Fruit fly (Drosophila melanogaster) whole organism, pupa: ENCODE data around the gene CG31988.

Experiments used
- CG10348 ChIP-seq: fragments of 200-800 bp; sonication (Bioruptor generic); IDR thresholded peaks from 2 replicates; pipeline ENCODE4 v1.3.6; 2022; ENCODE audit warnings: missing biosample characterization, missing genetic modification characterization
- CG12605 ChIP-seq: fragments of 200-800 bp; sonication (Bioruptor generic); IDR thresholded peaks from 2 replicates; pipeline ENCODE4 v1.3.6; 2022; ENCODE audit warnings: missing biosample characterization, missing genetic modification characterization
- CG13204 ChIP-seq: fragments of 200-800 bp; sonication (Bioruptor generic); optimal IDR thresholded peaks from 2 replicates; lab custom pipeline; 2018; ENCODE audit warnings: missing biosample characterization, mild to moderate bottlenecking, missing genetic modification characterization, moderate library complexity
- CG14655 ChIP-seq: fragments of 200-800 bp; sonication (Bioruptor generic); optimal IDR thresholded peaks from 3 replicates; lab custom pipeline; 2017; ENCODE audit warnings: mild to moderate bottlenecking, missing biosample characterization, missing genetic modification reagents, missing genetic modification characterization
- CG15710 ChIP-seq: fragments of 200-800 bp; sonication (Bioruptor generic); optimal IDR thresholded peaks from 2 replicates; lab custom pipeline; 2018; ENCODE audit warnings: missing biosample characterization, mild to moderate bottlenecking, missing genetic modification characterization, moderate library complexity
- CG17806 ChIP-seq: fragments of 200-800 bp; sonication (Bioruptor generic); optimal IDR thresholded peaks from 2 replicates; lab custom pipeline; 2018; ENCODE audit warnings: missing biosample characterization, mild to moderate bottlenecking, missing genetic modification characterization, moderate library complexity
- CG32121 ChIP-seq: fragments of 200-800 bp; sonication (Bioruptor generic); IDR thresholded peaks from 2 replicates; pipeline ENCODE4 v1.3.6; 2022; ENCODE audit warnings: missing biosample characterization, missing genetic modification characterization
- CG34367 ChIP-seq: fragments of 200-800 bp; sonication (Bioruptor generic); optimal IDR thresholded peaks from 2 replicates; lab custom pipeline; 2018; ENCODE audit warnings: missing biosample characterization, mild to moderate bottlenecking, missing genetic modification characterization
- CG4496 ChIP-seq: fragments of 200-800 bp; sonication (Bioruptor generic); IDR thresholded peaks from 3 replicates; pipeline ENCODE4 v1.3.6; 2022; ENCODE audit warnings: missing biosample characterization, missing genetic modification characterization
- CG8159 ChIP-seq: fragments of 200-800 bp; sonication (Bioruptor generic); optimal IDR thresholded peaks from 3 replicates; lab custom pipeline; 2018; ENCODE audit warnings: missing biosample characterization, mild to moderate bottlenecking, missing genetic modification characterization, moderate library complexity
- CG8301 ChIP-seq: fragments of 200-800 bp; sonication (Bioruptor generic); optimal IDR thresholded peaks from 2 replicates; lab custom pipeline; 2018; ENCODE audit warnings: missing biosample characterization, mild to moderate bottlenecking, missing genetic modification characterization
- CG9948 ChIP-seq: fragments of 200-800 bp; sonication (Bioruptor generic); optimal IDR thresholded peaks from 2 replicates; lab custom pipeline; 2018; ENCODE audit warnings: missing biosample characterization, mild to moderate bottlenecking, missing genetic modification characterization, moderate library complexity
- D1 ChIP-seq: fragments of 200-800 bp; sonication (Bioruptor generic); optimal IDR thresholded peaks from 2 replicates; lab custom pipeline; 2018; ENCODE audit warnings: missing biosample characterization, mild to moderate bottlenecking, missing genetic modification characterization, moderate library complexity
- EcR ChIP-seq: fragments of 200-800 bp; sonication (Bioruptor generic); optimal IDR thresholded peaks from 3 replicates; lab custom pipeline; 2019; ENCODE audit warnings: missing biosample characterization, missing genetic modification characterization, mild to moderate bottlenecking, moderate library complexity, missing genetic modification reagents
- Ets98B ChIP-seq: fragments of 200-800 bp; sonication (Bioruptor generic); IDR thresholded peaks from 2 replicates; pipeline ENCODE4 v1.3.6; 2022; ENCODE audit warnings: missing biosample characterization, missing genetic modification characterization
- Pif1A ChIP-seq: fragments of 200-800 bp; sonication (Bioruptor generic); optimal IDR thresholded peaks from 3 replicates; lab custom pipeline; 2016; ENCODE audit warnings: missing biosample characterization, missing genetic modification characterization
- Pif1B ChIP-seq: fragments of 200-800 bp; sonication (Bioruptor generic); optimal IDR thresholded peaks from 3 replicates; lab custom pipeline; 2016; ENCODE audit warnings: missing biosample characterization, missing genetic modification characterization
- Snoo ChIP-seq: fragments of 200-800 bp; sonication (Bioruptor generic); optimal IDR thresholded peaks from 3 replicates; lab custom pipeline; 2017; ENCODE audit warnings: missing biosample characterization, mild to moderate bottlenecking, missing genetic modification characterization, inconsistent platforms
- fd96Ca ChIP-seq: fragments of 200-800 bp; sonication (Bioruptor generic); IDR thresholded peaks from 3 replicates; pipeline ENCODE4 v1.3.6; 2022; ENCODE audit warnings: missing biosample characterization, missing genetic modification characterization
- gl ChIP-seq: fragments of 200-800 bp; sonication (Bioruptor generic); optimal IDR thresholded peaks from 2 replicates; lab custom pipeline; 2018; ENCODE audit warnings: missing biosample characterization, mild to moderate bottlenecking, missing genetic modification characterization
- rn ChIP-seq: fragments of 200-800 bp; sonication (Bioruptor generic); IDR thresholded peaks from 2 replicates; pipeline ENCODE4 v1.3.6; 2022; ENCODE audit warnings: missing biosample characterization, missing genetic modification characterization

Gene CG31988

DNA sequence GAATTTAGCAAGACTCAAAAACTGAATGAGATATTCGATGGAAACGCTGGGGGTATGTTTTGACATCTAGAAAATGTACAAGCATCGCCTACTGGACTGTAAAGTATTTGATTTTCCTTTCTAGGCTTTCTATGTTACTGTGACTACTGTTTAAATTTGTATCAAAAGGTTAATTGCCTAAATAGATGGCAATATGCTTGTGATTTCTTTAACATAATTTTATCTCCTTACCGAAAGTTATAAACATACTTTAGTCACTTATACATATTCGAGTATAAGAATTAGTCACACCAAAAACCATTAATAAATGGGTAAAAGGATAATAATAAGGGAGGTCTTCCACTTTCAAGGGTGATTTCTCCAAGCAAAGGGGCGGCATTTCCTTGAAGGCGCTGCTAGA lies at the start of gene CG31988:
Gene CG31988, minus strand, starts transcription at position 101 of the 400 bp plus-strand sequence.
- TF ChIP-seq CG34367 (no peak), CG8159 (tag; lab: Kevin White, UChicago) (no peak), CG15710 (tag; lab: Kevin White, UChicago) (no peak), Ets98B (no peak), CG9948 (tag; lab: Kevin White, UChicago) (no peak), Snoo (tag; lab: Kevin White, UChicago) (no peak), Pif1A (GFP tag; lab: Kevin White, UChicago) (no peak), CG8301 (no peak), CG32121 (GFP tag; lab: Robert Waterston, UW) (no peak), rn (GFP tag; lab: Robert Waterston, UW) (no peak), CG12605 (no peak), CG13204 (GFP tag; lab: Kevin White, UChicago) (no peak), Pif1B (no peak), D1 (tag; lab: Kevin White, UChicago) (no peak), CG4496 (no peak), CG17806 (tag; lab: Kevin White, UChicago) (no peak), CG14655 (no peak), EcR (no peak)

- TF ChIP-seq Ets98B (no peak), EcR (peak; percentile 82)
Measured at dm6 chr2L:21251750-21252149, 49.1 kb upstream of the CG31988 start.

dm6 chr2L:21250519-21251336 lies 48.1 kb upstream of the CG31988 start:
- TF ChIP-seq Ets98B (no peak; the same call in 1 of the 2 replicates), CG13204 (GFP tag; lab: Kevin White, UChicago) (peak; percentile 65), CG8159 (tag; lab: Kevin White, UChicago) (no peak), D1 (tag; lab: Kevin White, UChicago) (no peak), CG12605 (peak; percentile 32), fd96Ca (GFP tag; lab: Robert Waterston, UW) (no peak), CG4496 (no peak; the same call in 2 of the 3 replicates), CG34367 (no peak), CG32121 (GFP tag; lab: Robert Waterston, UW) (peak; percentile 43; the same call in 1 of the 2 replicates), CG15710 (tag; lab: Kevin White, UChicago) (no peak), CG17806 (tag; lab: Kevin White, UChicago) (no peak), EcR (peak; percentile 96), Snoo (tag; lab: Kevin White, UChicago) (peak; percentile 19), CG8301 (peak; percentile 2), CG9948 (tag; lab: Kevin White, UChicago) (no peak), CG14655 (no peak), Pif1A (GFP tag; lab: Kevin White, UChicago) (peak; percentile 31), CG10348 (no peak), rn (GFP tag; lab: Robert Waterston, UW) (no peak), Pif1B (no peak), gl (tag; lab: Kevin White, UChicago) (peak; percentile 15)

DNA sequence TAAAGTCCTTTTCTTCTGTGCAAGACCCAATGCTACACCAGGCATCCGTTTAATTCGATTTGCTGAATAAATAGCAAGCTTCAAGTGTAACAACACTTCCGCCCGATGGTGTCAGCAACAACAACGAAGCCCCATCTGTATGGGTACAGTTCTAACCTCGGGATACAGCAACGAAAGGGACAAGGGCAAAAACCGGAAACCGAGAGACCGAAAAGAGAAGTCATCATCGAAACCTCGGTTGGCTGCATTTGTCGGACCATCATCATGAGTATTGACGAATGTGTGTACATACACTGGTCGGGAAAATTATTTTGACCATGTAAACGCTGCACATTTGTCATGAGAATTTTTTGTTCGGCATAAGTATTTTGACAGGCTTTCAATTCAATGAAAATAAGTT lies 46.3 kb upstream of the CG31988 start:
- TF ChIP-seq rn (GFP tag; lab: Robert Waterston, UW) (no peak), D1 (tag; lab: Kevin White, UChicago) (no peak), CG12605 (no peak), Snoo (tag; lab: Kevin White, UChicago) (no peak), fd96Ca (GFP tag; lab: Robert Waterston, UW) (no peak), CG8159 (tag; lab: Kevin White, UChicago) (no peak), CG15710 (tag; lab: Kevin White, UChicago) (no peak), gl (tag; lab: Kevin White, UChicago) (no peak), CG17806 (tag; lab: Kevin White, UChicago) (no peak), CG13204 (GFP tag; lab: Kevin White, UChicago) (no peak), Pif1A (GFP tag; lab: Kevin White, UChicago) (no peak), CG9948 (tag; lab: Kevin White, UChicago) (no peak), CG8301 (no peak), CG4496 (no peak), EcR (no peak), CG34367 (no peak), CG14655 (no peak)

- no peak for TF ChIP-seq EcR
- no peak for TF ChIP-seq CG34367
Measured at dm6 chr2L:21247967-21248366, 45.4 kb upstream of the CG31988 start.

- TF ChIP-seq Pif1A (GFP tag; lab: Kevin White, UChicago) (peak; percentile 29), EcR (no peak), CG14655 (peak; percentile 76), CG9948 (tag; lab: Kevin White, UChicago) (no peak), CG4496 (peak; percentile 63; the same call in 2 of the 3 replicates), CG8159 (tag; lab: Kevin White, UChicago) (no peak), D1 (tag; lab: Kevin White, UChicago) (no peak), Ets98B (peak; percentile 48), CG8301 (peak; percentile 75), CG32121 (GFP tag; lab: Robert Waterston, UW) (peak; percentile 61; the same call in 1 of the 2 replicates), CG10348 (no peak), CG17806 (tag; lab: Kevin White, UChicago) (peak; percentile 15), Snoo (tag; lab: Kevin White, UChicago) (no peak), gl (tag; lab: Kevin White, UChicago) (no peak)
Measured at dm6 chr2L:21246687-21247086, 44.1 kb upstream of the CG31988 start.
